Worm (Caenorhabditis elegans) whole organism, L1 larva: ENCODE data around the gene Y69H2.9.

Experiments used
- C34B4.2 ChIP-seq: sonication (generic microtip); optimal IDR thresholded peaks from 2 replicates; lab custom pipeline; 2017; ENCODE audit warnings: mild to moderate bottlenecking, missing genetic modification characterization, missing compliant biosample characterization
- F16B12.6 ChIP-seq: fragments of 150-350 bp; optimal IDR thresholded peaks from 2 replicates; lab custom pipeline; 2014; ENCODE audit warnings: missing biosample characterization, missing genetic modification characterization
- aha-1 ChIP-seq: fragments of 150-350 bp; optimal IDR thresholded peaks from 2 replicates; lab custom pipeline; 2014; ENCODE audit warnings: missing biosample characterization, missing genetic modification characterization
- alr-1 ChIP-seq: fragments of 200-800 bp; sonication (Bioruptor generic); optimal IDR thresholded peaks from 2 replicates; lab custom pipeline; 2018; ENCODE audit warnings: borderline replicate concordance, mild to moderate bottlenecking, missing genetic modification characterization, missing compliant biosample characterization
- aly-2 ChIP-seq: fragments of 150-350 bp; optimal IDR thresholded peaks from 2 replicates; lab custom pipeline; 2014; ENCODE audit warnings: missing biosample characterization, missing genetic modification characterization
- ama-1 ChIP-seq: fragments of 150-350 bp; optimal IDR thresholded peaks from 2 replicates; lab custom pipeline; 2014
- blmp-1 ChIP-seq: fragments of 150-350 bp; optimal IDR thresholded peaks from 2 replicates; lab custom pipeline; 2014; ENCODE audit warnings: missing biosample characterization, missing genetic modification characterization
- ceh-63 ChIP-seq: fragments of 200-800 bp; sonication (Bioruptor generic); optimal IDR thresholded peaks from 2 replicates; lab custom pipeline; 2018; ENCODE audit warnings: mild to moderate bottlenecking, missing genetic modification characterization, missing compliant biosample characterization
- ceh-8 ChIP-seq: fragments of 200-800 bp; sonication (Bioruptor generic); optimal IDR thresholded peaks from 2 replicates; lab custom pipeline; 2018; ENCODE audit warnings: mild to moderate bottlenecking, missing genetic modification characterization, moderate library complexity, missing compliant biosample characterization
- ces-1 ChIP-seq: fragments of 150-350 bp; optimal IDR thresholded peaks from 2 replicates; lab custom pipeline; 2014; ENCODE audit warnings: missing biosample characterization, missing genetic modification reagents, missing genetic modification characterization
- dpl-1 ChIP-seq, 3 experiments: fragments of 150-350 bp in 2 of 3; sonication (generic microtip) in 1 of 3; optimal IDR thresholded peaks; 2 replicates each; lab custom pipeline; 2014 to 2017; ENCODE audit warnings: missing biosample characterization in 3 of 3, missing genetic modification characterization in 3 of 3, missing genetic modification reagents in 3 of 3
- efl-1 ChIP-seq, 4 experiments: fragments of 150-350 bp; optimal IDR thresholded peaks in 3 of 4; peaks in 1 of 4; 1 replicate in 1 of 4; 2 replicates in 3 of 4; lab custom pipeline; 2014; ENCODE audit warnings: missing biosample characterization in 2 of 4, missing genetic modification characterization in 2 of 4, missing genetic modification reagents in 2 of 4
- efl-3 ChIP-seq: fragments of 200-800 bp; sonication (Bioruptor generic); optimal IDR thresholded peaks from 2 replicates; lab custom pipeline; 2018; ENCODE audit warnings: mild to moderate bottlenecking, missing genetic modification characterization, missing compliant biosample characterization
- egl-13 ChIP-seq: sonication (generic microtip); optimal IDR thresholded peaks from 2 replicates; lab custom pipeline; 2016; ENCODE audit warnings: missing genotype, missing genetic modification reagents, missing genetic modification characterization, missing compliant biosample characterization
- egl-27 ChIP-seq, 2 experiments: fragments of 150-350 bp in 1 of 2; sonication (generic microtip); optimal IDR thresholded peaks; 3 replicates each; lab custom pipeline; 2017 to 2018; ENCODE audit warnings: missing biosample characterization in 2 of 2, missing genetic modification characterization in 2 of 2, missing genetic modification reagents in 2 of 2
- elt-3 ChIP-seq, 6 experiments: fragments of 150-350 bp in 1 of 6; sonication (generic microtip); optimal IDR thresholded peaks; 2 replicates each; lab custom pipeline; 2017 to 2018; ENCODE audit warnings: missing biosample characterization in 6 of 6, missing genetic modification characterization in 6 of 6, inconsistent platforms in 1 of 6
- ets-5 ChIP-seq: fragments of 200-800 bp; sonication (Bioruptor generic); IDR thresholded peaks from 2 replicates; pipeline ENCODE4 v1.3.6; 2022; ENCODE audit warnings: missing genetic modification characterization, missing compliant biosample characterization
- fkh-10 ChIP-seq: sonication (generic microtip); optimal IDR thresholded peaks from 2 replicates; lab custom pipeline; 2017; ENCODE audit warnings: missing biosample characterization, missing genetic modification reagents, missing genetic modification characterization
- fkh-8 ChIP-seq: sonication (generic microtip); optimal IDR thresholded peaks from 2 replicates; lab custom pipeline; 2016; ENCODE audit warnings: mild to moderate bottlenecking, missing genetic modification characterization, missing compliant biosample characterization
- fos-1 ChIP-seq: fragments of 150-350 bp; optimal IDR thresholded peaks from 2 replicates; lab custom pipeline; 2014; ENCODE audit warnings: missing biosample characterization, missing genetic modification characterization
- hlh-17 ChIP-seq: fragments of 200-800 bp; sonication (Bioruptor generic); optimal IDR thresholded peaks from 2 replicates; lab custom pipeline; 2018; ENCODE audit warnings: missing genetic modification characterization, mild to moderate bottlenecking, missing compliant biosample characterization, moderate library complexity, borderline replicate concordance
- irx-1 ChIP-seq: sonication (generic microtip); optimal IDR thresholded peaks from 2 replicates; lab custom pipeline; 2016; ENCODE audit warnings: missing genetic modification characterization, missing compliant biosample characterization
- jun-1 ChIP-seq: fragments of 150-350 bp; optimal IDR thresholded peaks from 2 replicates; lab custom pipeline; 2014; ENCODE audit warnings: missing biosample characterization, missing genetic modification reagents, missing genetic modification characterization
- lin-14 ChIP-seq: fragments of 200-800 bp; sonication (Bioruptor generic); optimal IDR thresholded peaks from 2 replicates; lab custom pipeline; 2018; ENCODE audit warnings: mild to moderate bottlenecking, missing genetic modification characterization, moderate library complexity, missing compliant biosample characterization
- lin-15B ChIP-seq: fragments of 150-350 bp; sonication (generic microtip); optimal IDR thresholded peaks from 3 replicates; lab custom pipeline; 2014; ENCODE audit warnings: missing biosample characterization, missing genetic modification characterization
- lin-35 ChIP-seq, 2 experiments: fragments of 150-350 bp; optimal IDR thresholded peaks; 2 replicates each; lab custom pipeline; 2014; ENCODE audit warnings: missing biosample characterization in 2 of 2, missing genetic modification characterization in 2 of 2, missing genetic modification reagents in 2 of 2
- lin-39 ChIP-seq: fragments of 150-350 bp; optimal IDR thresholded peaks from 2 replicates; lab custom pipeline; 2014; ENCODE audit warnings: missing biosample characterization, missing genetic modification reagents, missing genetic modification characterization
- mab-9 ChIP-seq: fragments of 200-800 bp; sonication (Bioruptor generic); IDR thresholded peaks from 2 replicates; pipeline ENCODE4 v1.3.6; 2022; ENCODE audit warnings: missing genetic modification reagents, missing genetic modification characterization, missing compliant biosample characterization
- mdl-1 ChIP-seq, 2 experiments: fragments of 150-350 bp; optimal IDR thresholded peaks; 2 replicates each; lab custom pipeline; 2014 to 2017; ENCODE audit warnings: missing biosample characterization in 2 of 2, missing genetic modification characterization in 2 of 2, inconsistent platforms in 1 of 2
- mef-2 ChIP-seq: fragments of 150-350 bp; optimal IDR thresholded peaks from 2 replicates; lab custom pipeline; 2014; ENCODE audit warnings: missing biosample characterization, missing genetic modification characterization
- nhr-11 ChIP-seq: fragments of 150-350 bp; optimal IDR thresholded peaks from 2 replicates; lab custom pipeline; 2014; ENCODE audit warnings: missing biosample characterization, missing genetic modification characterization
- nhr-12 ChIP-seq: sonication (generic microtip); optimal IDR thresholded peaks from 2 replicates; lab custom pipeline; 2017; ENCODE audit warnings: missing biosample characterization, missing genetic modification characterization
- nhr-237 ChIP-seq: fragments of 150-350 bp; optimal IDR thresholded peaks from 2 replicates; lab custom pipeline; 2014; ENCODE audit warnings: missing biosample characterization, missing genetic modification characterization
- nhr-47 ChIP-seq: sonication (generic microtip); optimal IDR thresholded peaks from 2 replicates; lab custom pipeline; 2016; ENCODE audit warnings: mild to moderate bottlenecking, missing genetic modification characterization, moderate library complexity, missing compliant biosample characterization
- nhr-71 ChIP-seq: sonication (generic microtip); optimal IDR thresholded peaks from 2 replicates; lab custom pipeline; 2016; ENCODE audit warnings: mild to moderate bottlenecking, missing genetic modification characterization, moderate library complexity, missing compliant biosample characterization
- nhr-76 ChIP-seq: sonication (generic microtip); optimal IDR thresholded peaks from 2 replicates; lab custom pipeline; 2017; ENCODE audit warnings: missing biosample characterization, missing genetic modification characterization
- nhr-77 ChIP-seq: fragments of 150-350 bp; optimal IDR thresholded peaks from 2 replicates; lab custom pipeline; 2014; ENCODE audit warnings: missing biosample characterization, missing genetic modification characterization
- pag-3 ChIP-seq: sonication (generic microtip); optimal IDR thresholded peaks from 2 replicates; lab custom pipeline; 2017; ENCODE audit warnings: missing genetic modification characterization, mild to moderate bottlenecking, missing compliant biosample characterization, antibody characterized with exemption, borderline replicate concordance; ENCODE audit not compliant: insufficient read depth
- pax-3 ChIP-seq: fragments of 200-800 bp; sonication (Bioruptor generic); optimal IDR thresholded peaks from 2 replicates; lab custom pipeline; 2018; ENCODE audit warnings: mild to moderate bottlenecking, missing genetic modification characterization, moderate library complexity, missing compliant biosample characterization
- rnt-1 ChIP-seq: sonication (generic microtip); optimal IDR thresholded peaks from 2 replicates; lab custom pipeline; 2016; ENCODE audit warnings: mild to moderate bottlenecking, missing genetic modification characterization, moderate library complexity, missing compliant biosample characterization
- snpc-4 ChIP-seq: fragments of 150-350 bp; optimal IDR thresholded peaks from 2 replicates; lab custom pipeline; 2014; ENCODE audit warnings: missing biosample characterization, missing genetic modification characterization
- snu-23 ChIP-seq: sonication (generic microtip); optimal IDR thresholded peaks from 2 replicates; lab custom pipeline; 2016; ENCODE audit warnings: missing genetic modification characterization, missing compliant biosample characterization
- sox-4 ChIP-seq: sonication (generic microtip); optimal IDR thresholded peaks from 2 replicates; lab custom pipeline; 2016; ENCODE audit warnings: missing genetic modification characterization, missing compliant biosample characterization
- sptf-1 ChIP-seq: fragments of 150-350 bp; optimal IDR thresholded peaks from 2 replicates; lab custom pipeline; 2014; ENCODE audit warnings: missing biosample characterization, missing genetic modification characterization
- swsn-7 ChIP-seq: sonication (generic microtip); optimal IDR thresholded peaks from 2 replicates; lab custom pipeline; 2016; ENCODE audit warnings: missing genetic modification characterization, missing compliant biosample characterization
- tbx-2 ChIP-seq: sonication (generic microtip); optimal IDR thresholded peaks from 2 replicates; lab custom pipeline; 2016; ENCODE audit warnings: missing genetic modification characterization, missing compliant biosample characterization
- tlp-1 ChIP-seq: fragments of 150-350 bp; optimal IDR thresholded peaks from 2 replicates; lab custom pipeline; 2014; ENCODE audit warnings: missing biosample characterization, missing genetic modification characterization
- unc-30 ChIP-seq: sonication (generic microtip); optimal IDR thresholded peaks from 2 replicates; lab custom pipeline; 2017; ENCODE audit warnings: missing biosample characterization, missing genetic modification characterization
- unc-62 ChIP-seq: fragments of 150-350 bp; optimal IDR thresholded peaks from 2 replicates; lab custom pipeline; 2014; ENCODE audit warnings: missing biosample characterization, missing genetic modification reagents, missing genetic modification characterization
- unc-86 ChIP-seq: sonication (generic microtip); optimal IDR thresholded peaks from 2 replicates; lab custom pipeline; 2016; ENCODE audit warnings: missing genetic modification characterization, missing compliant biosample characterization
- unc-98 ChIP-seq: fragments of 200-800 bp; sonication (Bioruptor generic); IDR thresholded peaks from 2 replicates; pipeline ENCODE4 v1.3.6; 2022; ENCODE audit warnings: missing genetic modification characterization, missing compliant biosample characterization
- zag-1 ChIP-seq: fragments of 150-350 bp; optimal IDR thresholded peaks from 2 replicates; lab custom pipeline; 2014; ENCODE audit warnings: missing biosample characterization, missing genetic modification characterization
- ztf-4 ChIP-seq: fragments of 150-350 bp; optimal IDR thresholded peaks from 2 replicates; lab custom pipeline; 2014; ENCODE audit warnings: missing biosample characterization, missing genetic modification characterization

Gene Y69H2.9

ce11 chrV:18723604-18724003 is 22.3 kb downstream of the Y69H2.9 start:
- TF ChIP-seq sptf-1 (tag; lab: Kevin White, UChicago) (no peak), alr-1 (tag; lab: Kevin White, UChicago) (no peak), snpc-4 (peak; percentile 86), lin-39 (tag; lab: Kevin White, UChicago) (peak; percentile 30), ztf-4 (tag; lab: Kevin White, UChicago) (no peak), efl-3 (GFP tag; lab: Kevin White, UChicago) (no peak), rnt-1 (tag; lab: Kevin White, UChicago) (no peak), nhr-76 (no peak), pag-3 (tag; lab: Kevin White, UChicago) (no peak), zag-1 (peak; percentile 5), unc-30 (no peak), fkh-8 (no peak), dpl-1 (GFP tag; optimal IDR thresholded peaks at IDR 0.05; lab: Kevin White, UChicago) (peak; percentile 66 to 78 (median 73)), mef-2 (tag; lab: Kevin White, UChicago) (no peak), egl-13 (tag; lab: Kevin White, UChicago) (no peak), nhr-47 (tag; lab: Kevin White, UChicago) (peak; percentile 95), mab-9 (GFP tag; lab: Robert Waterston, UW) (no peak), nhr-11 (peak; percentile 68), egl-27 (tag; optimal IDR thresholded peaks at IDR 0.05; lab: Kevin White, UChicago) (peak in 1 of 2 experiments; percentile 64), nhr-77 (tag; lab: Kevin White, UChicago) (peak; percentile 64), unc-62 (GFP tag; lab: Kevin White, UChicago) (no peak), nhr-71 (tag; lab: Kevin White, UChicago) (peak; percentile 95), ets-5 (GFP tag; lab: Robert Waterston, UW) (no peak), ces-1 (GFP tag; lab: Kevin White, UChicago) (no peak), pax-3 (tag; lab: Kevin White, UChicago) (no peak), unc-98 (GFP tag; lab: Robert Waterston, UW) (no peak), hlh-17 (no peak), lin-35 (GFP tag; optimal IDR thresholded peaks at IDR 0.05; lab: Kevin White, UChicago) (peak; percentile 70 to 89), ceh-8 (GFP tag; lab: Kevin White, UChicago) (no peak), swsn-7 (peak; percentile 95), nhr-237 (tag; lab: Kevin White, UChicago) (peak; percentile 80), ceh-63 (GFP tag; lab: Kevin White, UChicago) (peak; percentile 39), blmp-1 (tag; lab: Kevin White, UChicago) (peak; percentile 11), efl-1 (optimal IDR thresholded peaks at IDR 0.05; lab: Kevin White, UChicago) (peak; percentile 78 to 86), efl-1 (GFP tag; optimal IDR thresholded peaks at IDR 0.05 in 1 of 2; lab: Kevin White, UChicago) (peak; percentile 79 to 98), lin-15B (peak; percentile 25), mdl-1 (tag; optimal IDR thresholded peaks at IDR 0.05; lab: Kevin White, UChicago) (peak in 1 of 2 experiments; percentile 66), F16B12.6 (peak; percentile 58), nhr-12 (tag; lab: Kevin White, UChicago) (no peak), irx-1 (peak; percentile 76), fkh-10 (GFP tag; lab: Kevin White, UChicago) (no peak), jun-1 (tag; lab: Kevin White, UChicago) (peak; percentile 70), ama-1 (lab: Kevin White, UChicago) (no peak), C34B4.2 (tag; lab: Kevin White, UChicago) (no peak), snu-23 (GFP tag; lab: Kevin White, UChicago) (peak; percentile 94), elt-3 (tag; optimal IDR thresholded peaks at IDR 0.05; lab: Kevin White, UChicago) (peak in 1 of 6 experiments; percentile 38), tlp-1 (no peak), tbx-2 (tag; lab: Kevin White, UChicago) (peak; percentile 93), aly-2 (no peak), unc-86 (peak; percentile 86), sox-4 (tag; lab: Kevin White, UChicago) (peak; percentile 37), aha-1 (tag; lab: Kevin White, UChicago) (no peak), lin-14 (no peak), fos-1 (tag; lab: Kevin White, UChicago) (peak; percentile 75)
